Worm (Caenorhabditis elegans): ENCODE data around the gene M02A10.1.

The M02A10.1 gene

DNA sequence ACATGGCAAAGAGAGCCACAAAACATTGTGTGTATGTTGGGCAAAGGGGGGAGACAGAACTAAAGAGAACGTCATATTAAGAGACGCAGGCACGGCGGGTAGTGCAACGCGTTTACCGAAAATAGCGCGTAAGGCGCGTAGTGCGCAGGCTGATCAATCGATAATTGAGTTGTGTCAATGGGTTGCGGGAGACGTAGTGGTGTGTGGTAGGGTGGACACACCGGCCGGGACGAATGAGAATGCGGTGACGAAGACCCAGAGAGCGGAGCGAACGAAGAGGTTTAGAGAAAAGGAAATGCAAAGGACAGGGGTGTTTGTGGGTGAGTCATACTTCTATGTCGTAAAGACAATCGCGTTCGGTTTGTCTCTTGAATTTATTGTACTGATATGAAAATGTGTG is 21.1 kb downstream of the M02A10.1 start (continued):
- TF ChIP-seq Y116A8C.19 (tag; optimal IDR thresholded peaks at IDR 0.05; ENCODE audit: borderline replicate concordance) (no peak), fkh-4 (tag; optimal IDR thresholded peaks at IDR 0.05; ENCODE audit: borderline replicate concordance) (no peak), C16A3.4 (tag; optimal IDR thresholded peaks at IDR 0.05) (peak; percentile 22), tbx-2 (tag; optimal IDR thresholded peaks at IDR 0.05) (peak; percentile 66), pag-3 (tag; optimal IDR thresholded peaks at IDR 0.05; ENCODE audit: borderline replicate concordance, insufficient read depth) (no peak), nhr-84 (tag; optimal IDR thresholded peaks at IDR 0.05) (no peak), lir-3 (tag; optimal IDR thresholded peaks at IDR 0.05; ENCODE audit: poor library complexity) (no peak), unc-98 (GFP tag; IDR thresholded peaks at IDR 0.05) (no peak), nhr-47 (tag; optimal IDR thresholded peaks at IDR 0.05) (peak; percentile 73), snu-23 (GFP tag; optimal IDR thresholded peaks at IDR 0.05) (peak; percentile 82), lin-15B (tag; optimal IDR thresholded peaks at IDR 0.05) (no peak), pax-3 (tag; optimal IDR thresholded peaks at IDR 0.05) (no peak), tlp-1 (tag; optimal IDR thresholded peaks at IDR 0.05) (no peak), nhr-77 (tag; optimal IDR thresholded peaks at IDR 0.05) (no peak), mdl-1 (tag; optimal IDR thresholded peaks at IDR 0.05) (peak in 1 of 2 experiments; percentile 48), lin-13 (GFP tag; optimal IDR thresholded peaks at IDR 0.05) (no peak), jun-1 (tag; optimal IDR thresholded peaks at IDR 0.05) (peak; percentile 85), ztf-11 (tag; optimal IDR thresholded peaks at IDR 0.05) (no peak), F16B12.6 (tag; optimal IDR thresholded peaks at IDR 0.05) (no peak), C34B4.2 (tag; optimal IDR thresholded peaks at IDR 0.05) (no peak), ceh-90 (tag; optimal IDR thresholded peaks at IDR 0.05) (no peak), C04F5.9 (tag; optimal IDR thresholded peaks at IDR 0.05) (peak; percentile 41), fos-1 (tag; optimal IDR thresholded peaks at IDR 0.05) (peak; percentile 81), aha-1 (tag; optimal IDR thresholded peaks at IDR 0.05) (no peak), dpl-1 (GFP tag; optimal IDR thresholded peaks at IDR 0.05) (peak; percentile 29 to 41 (median 33)), blmp-1 (tag; optimal IDR thresholded peaks at IDR 0.05) (peak; percentile 42), mep-1 (tag; optimal IDR thresholded peaks at IDR 0.05) (peak; percentile 76), egl-27 (tag; optimal IDR thresholded peaks at IDR 0.05) (no peak), nhr-90 (tag; optimal IDR thresholded peaks at IDR 0.05; ENCODE audit: poor library complexity) (peak; percentile 76), hpl-2 (GFP tag; optimal IDR thresholded peaks at IDR 0.05) (no peak), ceh-63 (GFP tag; optimal IDR thresholded peaks at IDR 0.05) (no peak)

DNA sequence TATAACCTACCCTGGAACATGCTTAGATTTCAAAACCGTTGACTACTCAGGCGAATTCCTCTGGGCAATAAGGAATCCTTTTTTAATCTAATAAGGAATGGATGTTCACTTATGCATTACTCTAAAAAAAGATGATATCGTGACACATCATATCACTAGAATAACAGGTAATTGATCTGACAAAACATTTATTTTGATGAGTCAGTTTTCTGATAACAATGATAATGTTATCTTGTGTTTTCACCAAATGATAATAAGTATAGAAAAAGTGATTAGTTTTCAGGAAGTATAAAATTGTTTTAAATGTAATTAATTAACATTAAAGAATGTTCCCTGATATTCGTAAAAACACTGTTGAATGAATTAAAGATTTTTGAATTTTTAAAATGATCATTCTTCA is 22.5 kb downstream of the M02A10.1 start:
- no peak for TF ChIP-seq ama-1 (optimal IDR thresholded peaks at IDR 0.05)
- no peak for TF ChIP-seq nhr-237 (tag; optimal IDR thresholded peaks at IDR 0.05)
- no peak for TF ChIP-seq rnt-1 (tag; optimal IDR thresholded peaks at IDR 0.05)
- no peak for TF ChIP-seq fkh-8 (tag; optimal IDR thresholded peaks at IDR 0.05)
- no peak for TF ChIP-seq dpl-1 (GFP tag; optimal IDR thresholded peaks at IDR 0.05)
- TF ChIP-seq unc-130 (tag; optimal IDR thresholded peaks at IDR 0.05), result no peak
- peak in 1 of 6 experiments; percentile 40 for TF ChIP-seq elt-3 (tag; optimal IDR thresholded peaks at IDR 0.05)

DNA sequence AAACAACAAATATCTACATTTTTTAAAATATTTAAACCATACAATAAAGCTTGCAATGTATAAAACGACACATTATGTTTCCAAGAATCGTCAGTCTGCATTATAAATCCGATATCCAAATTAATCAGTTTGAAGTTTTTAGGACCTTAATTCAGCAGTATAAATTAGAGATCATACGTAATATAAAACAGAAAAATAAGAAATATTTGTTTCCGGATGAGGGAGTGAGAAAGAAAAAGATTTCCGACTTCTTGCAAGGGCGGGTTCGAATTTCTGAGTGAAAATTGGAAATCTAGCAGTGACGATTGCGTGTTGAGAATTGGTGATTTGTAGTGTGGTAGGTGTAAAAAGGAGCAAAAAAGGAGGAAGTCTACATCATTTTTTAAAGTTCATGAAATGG is 29.0 kb downstream of the M02A10.1 start, which contains the start of gene npr-19:
TSS of gene npr-19 (minus strand) at position 101 of the 400 bp plus-strand sequence.
- TF ChIP-seq hlh-17 (GFP tag; optimal IDR thresholded peaks at IDR 0.05; ENCODE audit: borderline replicate concordance) (no peak), efl-1 (optimal IDR thresholded peaks at IDR 0.05) (no peak), efl-1 (GFP tag; optimal IDR thresholded peaks at IDR 0.05 in 1 of 2) (peak in 1 of 2 experiments; percentile 43)

All from whole organism, L1 larva.